Worm (Caenorhabditis elegans): ENCODE data around the gene rbm-39.

Gene rbm-39

DNA sequence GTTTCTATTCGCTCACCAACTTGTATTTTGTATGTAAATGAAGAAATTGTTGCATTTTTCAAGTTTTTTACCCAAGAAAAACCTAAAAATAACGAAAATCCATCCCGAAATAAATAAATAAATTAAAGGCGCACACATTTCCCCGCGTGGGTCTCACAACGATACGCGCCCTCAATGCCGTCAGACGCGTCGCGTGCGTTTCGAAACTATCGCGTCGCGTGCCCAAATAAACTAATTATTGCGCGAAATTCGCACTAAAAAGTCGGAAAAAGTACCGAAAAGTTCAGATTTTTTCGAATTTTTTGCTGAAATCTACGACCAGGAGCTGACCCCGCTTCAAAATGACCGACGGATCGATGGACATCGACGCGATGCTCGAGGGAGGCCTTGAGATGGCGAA is at the start of gene rbm-39:
Gene rbm-39, plus strand, starts transcription at position 178 of the 400 bp plus-strand sequence.
- TF ChIP-seq ztf-23 (GFP tag; IDR thresholded peaks at IDR 0.05) (peak; percentile 63; the same call in 1 of the 2 replicates), ztf-29 (GFP tag; IDR thresholded peaks at IDR 0.05) (no peak), T22C8.4 (GFP tag; IDR thresholded peaks at IDR 0.05) (no peak), cog-1 (tag; optimal IDR thresholded peaks at IDR 0.05) (peak; percentile 42)

DNA sequence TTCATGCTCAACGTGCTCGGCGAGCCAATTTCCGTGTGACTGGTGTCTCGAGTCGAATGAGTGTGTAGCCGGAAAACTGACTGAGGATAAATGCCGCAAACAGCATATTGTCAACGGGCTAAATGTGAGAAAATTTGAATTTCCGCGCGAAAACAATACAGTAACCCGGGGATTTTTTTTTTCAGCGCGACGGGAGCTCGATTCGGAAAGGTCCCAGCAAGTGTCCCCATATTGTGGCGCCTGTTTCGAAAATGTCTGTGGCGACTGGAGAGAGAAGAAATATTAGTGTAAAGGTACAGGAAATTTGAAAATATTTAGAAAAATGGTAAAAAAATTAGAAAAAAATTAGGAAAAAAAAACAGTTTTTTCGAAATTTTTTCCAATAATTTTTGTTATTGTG is 41.3 kb upstream of the rbm-39 start:
- TF ChIP-seq T22C8.4 (GFP tag; IDR thresholded peaks at IDR 0.05) (no peak), tab-1 (GFP tag; IDR thresholded peaks at IDR 0.05) (no peak), klf-2 (GFP tag; conservative IDR thresholded peaks at IDR 0.05) (no peak), ztf-29 (GFP tag; IDR thresholded peaks at IDR 0.05) (no peak), cog-1 (tag; optimal IDR thresholded peaks at IDR 0.05) (no peak), ztf-23 (GFP tag; IDR thresholded peaks at IDR 0.05) (no peak), ref-1 (GFP tag; conservative IDR thresholded peaks at IDR 0.05) (no peak), flt-1 (GFP tag; IDR thresholded peaks at IDR 0.05) (no peak), med-1 (GFP tag; optimal IDR thresholded peaks at IDR 0.05; ENCODE audit: insufficient read depth) (no peak)

DNA sequence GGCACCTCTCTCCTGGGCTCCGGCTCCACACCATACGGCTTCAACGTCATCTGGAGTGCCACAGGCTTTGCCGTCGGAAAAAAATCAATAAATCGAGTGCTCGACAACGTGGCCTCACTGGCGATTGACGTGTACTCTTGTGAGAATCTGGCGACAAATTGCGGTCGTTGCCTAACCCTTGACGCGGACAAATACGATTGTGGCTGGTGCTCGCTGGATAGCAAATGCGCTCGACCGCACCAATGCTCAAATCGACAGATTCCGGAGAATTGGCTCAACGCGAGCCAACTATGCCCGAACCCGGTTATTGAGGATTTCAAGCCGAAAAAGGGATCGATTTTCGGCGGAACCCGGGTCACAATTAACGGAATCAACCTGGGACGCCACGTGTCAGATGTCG is 40.0 kb upstream of the rbm-39 start:
- no peak for TF ChIP-seq ztf-29 (GFP tag; IDR thresholded peaks at IDR 0.05)
- peak; percentile 33; the same call in 1 of the 2 replicates for TF ChIP-seq T22C8.4 (GFP tag; IDR thresholded peaks at IDR 0.05)
- no peak for TF ChIP-seq flt-1 (GFP tag; IDR thresholded peaks at IDR 0.05)
- TF ChIP-seq med-1 (GFP tag; optimal IDR thresholded peaks at IDR 0.05; ENCODE audit: insufficient read depth) = no peak
- no peak for TF ChIP-seq cog-1 (tag; optimal IDR thresholded peaks at IDR 0.05)

DNA sequence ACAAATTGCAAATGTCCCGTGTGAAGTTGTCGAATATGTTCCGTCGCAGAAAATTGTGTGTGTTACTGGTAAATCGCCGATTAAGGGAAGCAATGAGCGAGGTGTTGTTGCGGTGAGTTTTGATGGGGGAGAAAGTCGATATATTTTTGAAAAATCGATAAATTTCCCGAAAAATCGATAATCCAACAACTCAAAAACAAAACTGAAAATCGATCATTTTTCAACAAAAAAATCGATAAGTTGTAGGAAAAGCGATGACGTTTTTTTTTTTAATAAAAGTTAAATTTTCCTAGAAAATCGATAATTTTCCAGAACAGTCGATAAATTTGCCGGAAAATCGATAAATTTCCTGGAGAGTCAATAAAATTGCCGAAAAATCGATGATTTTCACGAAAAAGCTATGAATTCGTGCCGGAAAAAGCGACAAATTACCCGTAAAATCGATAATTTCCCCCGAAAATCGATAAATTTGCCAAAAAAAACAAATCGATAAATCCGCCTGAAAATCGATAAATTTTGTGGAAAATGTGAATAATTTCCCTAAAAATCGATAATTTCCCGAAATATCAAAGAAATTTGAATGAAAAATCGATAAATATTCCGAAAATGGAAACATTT is 39.5 kb upstream of the rbm-39 start:
- TF ChIP-seq T22C8.4 (GFP tag; IDR thresholded peaks at IDR 0.05) = peak; percentile 70
- no peak for TF ChIP-seq ztf-23 (GFP tag; IDR thresholded peaks at IDR 0.05)

DNA sequence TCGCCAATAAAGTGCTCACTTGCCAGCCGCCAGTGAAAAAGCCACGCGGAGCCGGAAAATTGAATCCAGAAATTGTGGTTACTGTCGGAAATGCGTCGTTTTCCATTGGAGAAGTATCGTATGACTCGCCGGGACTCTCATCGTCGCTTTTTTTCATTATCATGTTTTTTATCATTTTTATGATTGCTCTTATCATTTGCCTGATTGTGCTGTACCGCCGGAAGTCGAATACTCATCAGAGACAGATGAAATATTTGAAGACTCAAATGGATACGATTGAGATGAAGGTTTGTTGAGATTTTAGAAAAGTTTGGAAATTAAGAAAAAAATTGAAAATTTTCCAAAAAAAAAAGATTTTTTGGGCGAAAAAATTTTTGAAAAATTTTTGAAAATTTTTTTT is 36.1 kb upstream of the rbm-39 start:
- TF ChIP-seq ref-1 (GFP tag; conservative IDR thresholded peaks at IDR 0.05) = no peak
- no peak for TF ChIP-seq med-1 (GFP tag; optimal IDR thresholded peaks at IDR 0.05; ENCODE audit: insufficient read depth)
- TF ChIP-seq tab-1 (GFP tag; IDR thresholded peaks at IDR 0.05) = no peak
- TF ChIP-seq cog-1 (tag; optimal IDR thresholded peaks at IDR 0.05) = no peak
- no peak for TF ChIP-seq flt-1 (GFP tag; IDR thresholded peaks at IDR 0.05)
- no peak for TF ChIP-seq klf-2 (GFP tag; conservative IDR thresholded peaks at IDR 0.05)
- TF ChIP-seq ztf-29 (GFP tag; IDR thresholded peaks at IDR 0.05) = no peak
- TF ChIP-seq T22C8.4 (GFP tag; IDR thresholded peaks at IDR 0.05) = no peak
- no peak for TF ChIP-seq ztf-23 (GFP tag; IDR thresholded peaks at IDR 0.05)

DNA sequence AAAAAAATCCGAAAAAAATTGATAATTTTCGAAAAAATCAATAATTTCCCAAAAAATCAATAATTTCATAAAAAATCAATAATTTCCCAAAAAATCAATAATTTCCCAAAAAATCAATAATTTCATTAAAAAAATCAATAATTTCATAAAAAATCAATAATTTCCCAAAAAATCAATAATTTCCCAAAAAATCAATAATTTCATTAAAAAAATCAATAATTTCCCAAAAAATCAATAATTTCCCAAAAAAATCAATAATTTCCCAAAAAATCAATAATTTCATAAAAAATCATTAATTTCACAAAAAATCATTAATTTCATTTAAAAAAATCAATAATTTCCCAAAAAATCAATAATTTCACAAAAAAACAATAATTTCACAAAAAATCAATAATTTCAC is 34.6 kb upstream of the rbm-39 start:
- peak; percentile 99 for TF ChIP-seq T22C8.4 (GFP tag; IDR thresholded peaks at IDR 0.05)

DNA sequence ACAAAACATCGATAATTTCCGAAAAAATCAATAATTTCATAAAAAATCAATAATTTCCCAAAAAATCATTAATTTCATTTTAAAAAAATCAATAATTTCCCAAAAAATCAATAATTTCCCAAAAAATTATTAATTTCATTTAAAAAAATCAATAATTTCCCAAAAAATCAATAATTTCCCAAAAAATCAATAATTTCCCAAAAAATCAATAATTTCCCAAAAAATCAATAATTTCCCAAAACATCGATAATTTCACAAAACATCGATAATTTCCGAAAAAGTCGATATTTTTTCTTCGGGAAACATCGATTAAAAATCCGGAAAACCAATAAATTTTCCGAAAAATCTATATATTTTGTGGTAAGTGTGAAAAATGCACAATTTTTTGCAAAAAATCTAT is 34.1 kb upstream of the rbm-39 start:
- TF ChIP-seq T22C8.4 (GFP tag; IDR thresholded peaks at IDR 0.05) = peak; percentile 97

DNA sequence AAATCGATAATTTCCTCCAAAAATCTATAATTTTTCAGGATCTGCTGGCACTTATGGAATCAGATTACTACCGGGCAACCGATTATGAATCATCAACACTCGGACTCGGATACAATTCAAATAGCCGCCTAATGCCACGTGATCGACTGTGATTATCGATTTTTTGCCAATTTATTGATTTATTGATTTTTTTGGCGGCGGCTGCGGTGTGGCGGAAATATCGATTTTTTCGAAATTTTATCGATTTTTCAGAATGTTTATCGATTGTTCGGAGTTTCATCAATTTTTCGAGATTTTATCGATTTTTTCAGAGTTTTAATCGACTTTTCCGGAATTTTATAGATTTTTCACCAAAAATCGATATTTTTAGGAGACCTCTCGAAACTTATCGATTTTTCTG is 28.9 kb upstream of the rbm-39 start:
- TF ChIP-seq flt-1 (GFP tag; IDR thresholded peaks at IDR 0.05) (no peak), med-1 (GFP tag; optimal IDR thresholded peaks at IDR 0.05; ENCODE audit: insufficient read depth) (no peak), ztf-29 (GFP tag; IDR thresholded peaks at IDR 0.05) (no peak), cog-1 (tag; optimal IDR thresholded peaks at IDR 0.05) (no peak), klf-2 (GFP tag; conservative IDR thresholded peaks at IDR 0.05) (no peak), ztf-23 (GFP tag; IDR thresholded peaks at IDR 0.05) (no peak), T22C8.4 (GFP tag; IDR thresholded peaks at IDR 0.05) (peak; percentile 98), tab-1 (GFP tag; IDR thresholded peaks at IDR 0.05) (no peak), ref-1 (GFP tag; conservative IDR thresholded peaks at IDR 0.05) (no peak)

DNA sequence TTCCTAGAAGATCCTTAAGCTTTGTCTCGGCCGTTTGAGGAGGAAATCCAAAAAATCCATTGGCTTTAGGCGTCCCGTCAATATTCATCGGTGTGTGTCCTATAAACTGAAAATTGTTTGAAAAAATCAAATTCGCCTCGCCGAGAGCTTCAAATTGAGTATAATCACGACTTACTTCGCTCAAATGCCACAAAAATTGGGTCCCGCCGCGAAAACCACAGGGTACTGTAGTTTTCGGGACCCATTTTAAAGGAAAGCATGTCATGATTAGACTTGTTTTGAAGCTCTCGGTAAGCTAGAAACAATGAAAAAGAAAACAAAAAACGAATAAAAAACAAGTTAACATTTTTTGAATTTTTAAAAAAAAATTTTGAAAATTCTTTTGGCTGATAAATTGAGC is 22.1 kb upstream of the rbm-39 start, which contains the start of gene egrh-2:
Gene egrh-2, minus strand, starts transcription at position 101 of the 400 bp plus-strand sequence.
- TF ChIP-seq tab-1 (GFP tag; IDR thresholded peaks at IDR 0.05) = no peak

DNA sequence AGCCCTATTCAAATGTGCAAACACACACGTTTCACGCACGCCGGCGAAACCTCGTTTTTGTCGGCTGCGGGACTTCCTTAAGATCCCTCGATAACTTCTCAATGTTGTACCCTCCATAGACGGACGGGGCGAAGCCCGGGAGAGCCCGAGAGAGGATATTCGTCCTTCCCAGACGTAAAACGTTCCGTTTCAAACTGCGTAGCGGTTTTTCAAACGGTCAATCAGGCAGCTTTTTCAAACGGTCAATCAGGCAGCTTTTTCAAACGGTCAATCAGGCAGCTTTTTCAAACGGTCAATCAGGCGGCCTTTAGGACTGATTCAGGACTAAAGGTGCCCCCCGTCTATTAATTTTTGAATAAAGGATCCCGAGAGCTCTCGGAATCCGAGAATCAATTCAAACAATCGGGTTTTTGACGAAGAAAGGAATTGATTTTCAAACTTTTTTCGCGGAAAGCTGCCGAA is 21.2 kb upstream of the rbm-39 start:
- no peak for TF ChIP-seq cog-1 (tag; optimal IDR thresholded peaks at IDR 0.05)
- peak; percentile 52; the same call in 1 of the 2 replicates for TF ChIP-seq flt-1 (GFP tag; IDR thresholded peaks at IDR 0.05)

DNA sequence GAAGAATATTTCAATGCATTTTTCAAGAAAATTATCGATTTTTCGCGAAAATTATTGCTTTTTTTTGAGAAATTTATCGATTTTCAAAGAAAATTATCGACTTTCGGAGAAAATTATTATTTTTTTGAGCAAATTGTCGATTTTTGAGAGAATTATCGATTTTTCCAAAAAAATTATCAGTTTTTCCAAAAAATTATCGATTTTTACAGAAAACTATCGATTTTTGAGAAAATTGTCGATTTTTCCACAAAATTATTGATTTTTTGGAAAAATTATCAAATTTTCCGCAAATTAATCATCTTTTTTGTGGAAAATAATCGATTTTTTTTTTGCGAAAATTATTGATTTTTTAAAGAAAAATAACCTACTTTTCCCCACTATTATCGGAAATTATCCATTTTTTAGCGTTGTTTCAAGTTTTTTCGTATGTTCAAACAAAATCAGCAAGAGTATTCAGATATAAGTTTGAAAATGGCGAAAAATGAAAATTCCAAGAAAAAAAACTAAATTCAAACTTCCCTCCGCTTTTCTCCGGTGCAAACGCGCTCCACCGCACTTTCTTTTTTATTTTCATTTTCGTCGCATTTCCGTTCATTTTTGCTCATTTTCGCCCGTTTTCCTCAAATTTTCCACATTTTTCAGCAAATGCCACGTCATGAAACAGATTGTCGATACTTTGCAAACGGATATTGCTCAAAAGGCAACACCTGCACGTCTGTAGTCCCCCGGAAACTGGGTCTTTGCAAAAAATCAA is 20.6 kb upstream of the rbm-39 start, which contains the start of gene lep-2:
Gene lep-2, plus strand, starts transcription at position 637 of the 754 bp plus-strand sequence.
- TF ChIP-seq flt-1 (GFP tag; IDR thresholded peaks at IDR 0.05) = no peak
- TF ChIP-seq med-1 (GFP tag; optimal IDR thresholded peaks at IDR 0.05; ENCODE audit: insufficient read depth) = no peak
- no peak for TF ChIP-seq klf-2 (GFP tag; conservative IDR thresholded peaks at IDR 0.05)
- TF ChIP-seq ztf-23 (GFP tag; IDR thresholded peaks at IDR 0.05) = no peak
- peak; percentile 83 for TF ChIP-seq T22C8.4 (GFP tag; IDR thresholded peaks at IDR 0.05)
- TF ChIP-seq cog-1 (tag; optimal IDR thresholded peaks at IDR 0.05) = no peak

All from whole organism, midembryonic.